Fruit fly (Drosophila melanogaster): ENCODE results near the gene Pglym87.

Gene Pglym87

DNA sequence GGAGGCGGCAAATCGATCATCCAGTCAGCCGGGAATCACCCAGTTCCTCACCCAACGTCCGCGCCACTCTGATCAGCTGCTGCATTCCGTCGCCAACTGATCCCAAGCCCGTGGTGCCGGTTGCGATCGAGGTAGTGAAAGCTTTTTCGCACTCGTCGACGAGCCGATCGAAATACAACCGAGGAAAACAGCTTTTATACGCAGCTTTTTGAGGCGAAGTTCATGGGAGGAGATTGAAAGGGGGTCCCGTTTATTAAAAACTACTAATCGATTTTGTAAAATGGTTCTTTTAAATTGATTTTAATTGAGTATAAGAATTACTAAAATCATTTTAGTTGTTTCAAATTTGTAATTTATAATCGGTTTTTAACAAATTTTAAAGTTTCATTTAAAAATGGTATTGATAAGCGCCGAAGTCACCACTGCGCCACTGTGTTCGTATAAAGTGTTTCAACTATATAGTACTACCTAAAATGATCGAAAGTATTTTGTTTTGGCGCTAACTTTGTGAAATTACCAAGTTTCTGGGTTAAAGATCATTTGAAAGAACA is 11.1 kb downstream of the Pglym87 start, which contains the start of gene CG4860 (continued):
- TF ChIP-seq Side (GFP tag; optimal IDR thresholded peaks at IDR 0.05) (peak; percentile 86), Neu2 (GFP tag; optimal IDR thresholded peaks at IDR 0.05; ENCODE audit: borderline replicate concordance) (no peak), Jarid2 (GFP tag; optimal IDR thresholded peaks at IDR 0.05) (peak; percentile 38), chif (GFP tag; optimal IDR thresholded peaks at IDR 0.05) (peak; percentile 78 to 82), CG13123 (GFP tag; optimal IDR thresholded peaks at IDR 0.05) (peak; percentile 72), CG15514 (GFP tag; optimal IDR thresholded peaks at IDR 0.05) (peak; percentile 71), aop (GFP tag; IDR thresholded peaks at IDR 0.05) (0 out of 2 replicates have a peak, but pooled peaks have one; percentile 56), pb (GFP tag; optimal IDR thresholded peaks at IDR 0.05) (peak; percentile 54), lbe (GFP tag; optimal IDR thresholded peaks at IDR 0.05) (peak; percentile 85), CG4328 (GFP tag; optimal IDR thresholded peaks at IDR 0.05) (peak; percentile 61), Oli (tag; optimal IDR thresholded peaks at IDR 0.05) (peak; percentile 88), hb (GFP tag; IDR thresholded peaks at IDR 0.05; ENCODE audit: partially characterized antibody) (no peak), otp (GFP tag; IDR thresholded peaks at IDR 0.05) (peak; percentile 73), fru (optimal IDR thresholded peaks at IDR 0.05) (no peak), CG9215 (GFP tag; IDR thresholded peaks at IDR 0.05) (peak; percentile 84), CG13287 (GFP tag; IDR thresholded peaks at IDR 0.05; ENCODE audit: partially characterized antibody) (peak; percentile 10; the same call in 1 of the 2 replicates), inv (GFP tag; IDR thresholded peaks at IDR 0.05; ENCODE audit: partially characterized antibody) (no peak), repo (GFP tag; optimal IDR thresholded peaks at IDR 0.05) (peak; percentile 63), mld (GFP tag; IDR thresholded peaks at IDR 0.05; ENCODE audit: partially characterized antibody) (no peak), Doc3 (GFP tag; IDR thresholded peaks at IDR 0.05; ENCODE audit: partially characterized antibody) (no peak), her (GFP tag; optimal IDR thresholded peaks at IDR 0.05) (peak; percentile 76), zfh1 (GFP tag; IDR thresholded peaks at IDR 0.05) (peak; percentile 78; the same call in 2 of the 3 replicates), CG30020 (tag; optimal IDR thresholded peaks at IDR 0.05) (no peak), cg (GFP tag; optimal IDR thresholded peaks at IDR 0.05) (no peak), lov (optimal IDR thresholded peaks at IDR 0.05) (no peak), lov (GFP tag; IDR thresholded peaks at IDR 0.05) (0 out of 3 replicates have a peak, but pooled peaks have one; percentile 16), CG10959 (GFP tag; IDR thresholded peaks at IDR 0.05) (no peak), Hmx (GFP tag; optimal IDR thresholded peaks at IDR 0.05) (peak; percentile 80), crc (GFP tag; optimal IDR thresholded peaks at IDR 0.05) (peak; percentile 75), CG14710 (tag; optimal IDR thresholded peaks at IDR 0.05) (peak; percentile 61), NFAT (GFP tag; IDR thresholded peaks at IDR 0.05) (peak; percentile 92), CG8359 (GFP tag; optimal IDR thresholded peaks at IDR 0.05; ENCODE audit: borderline replicate concordance) (no peak), Ssrp (tag; optimal IDR thresholded peaks at IDR 0.05) (peak; percentile 83), jigr1 (GFP tag; IDR thresholded peaks at IDR 0.05) (peak; percentile 54; the same call in 1 of the 3 replicates), ro (GFP tag; IDR thresholded peaks at IDR 0.05) (peak; percentile 67; the same call in 1 of the 2 replicates)

DNA sequence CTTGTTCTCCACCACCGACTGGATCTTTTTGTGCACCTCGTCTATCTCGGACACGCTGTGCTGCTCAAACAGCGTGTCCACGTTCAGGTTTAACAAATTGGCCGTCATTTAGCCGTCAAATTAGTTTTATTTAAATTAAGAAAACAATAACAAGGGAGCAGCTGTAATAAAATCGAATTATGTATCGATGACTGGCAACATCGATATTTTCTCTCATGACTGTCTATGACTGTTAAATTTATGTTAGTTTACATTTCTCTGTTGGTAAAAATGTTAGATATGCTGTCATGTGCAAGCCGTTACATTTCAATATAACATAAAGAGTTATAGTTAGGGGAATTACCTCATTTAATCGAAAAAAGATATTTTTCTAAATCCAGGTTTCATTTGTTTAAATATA is 13.0 kb downstream of the Pglym87 start, which contains the start of gene Cog1:
TSS of gene Cog1 (minus strand) at position 190 of the 400 bp plus-strand sequence.
- peak; percentile 72 for TF ChIP-seq BEAF-32 (GFP tag; optimal IDR thresholded peaks at IDR 0.05)
- TF ChIP-seq knrl (GFP tag; IDR thresholded peaks at IDR 0.05; ENCODE audit: partially characterized antibody), result peak; percentile 55; the same call in 2 of the 3 replicates
- TF ChIP-seq CG12769 (tag; optimal IDR thresholded peaks at IDR 0.05), result no peak
- peak; percentile 78 for TF ChIP-seq Scr (GFP tag; IDR thresholded peaks at IDR 0.05; ENCODE audit: partially characterized antibody)
- no peak for TF ChIP-seq CG15011 (GFP tag; optimal IDR thresholded peaks at IDR 0.05)
- peak; percentile 59 for TF ChIP-seq CG2129 (GFP tag; IDR thresholded peaks at IDR 0.05; ENCODE audit: partially characterized antibody)
- no peak for TF ChIP-seq slou (GFP tag; optimal IDR thresholded peaks at IDR 0.05)
- peak; percentile 83 for TF ChIP-seq CG2116 (GFP tag; optimal IDR thresholded peaks at IDR 0.05)
- TF ChIP-seq wek (GFP tag; optimal IDR thresholded peaks at IDR 0.05), result no peak
- TF ChIP-seq vnd (GFP tag; IDR thresholded peaks at IDR 0.05; ENCODE audit: partially characterized antibody), result peak; percentile 53
- TF ChIP-seq unc-4 (GFP tag; IDR thresholded peaks at IDR 0.05; ENCODE audit: partially characterized antibody), result peak; percentile 80
- peak; percentile 45 for TF ChIP-seq Sry-δ (GFP tag; optimal IDR thresholded peaks at IDR 0.05)
- TF ChIP-seq hbn (GFP tag; IDR thresholded peaks at IDR 0.05; ENCODE audit: partially characterized antibody), result peak; percentile 76
- peak; percentile 39 for TF ChIP-seq inv (GFP tag; IDR thresholded peaks at IDR 0.05; ENCODE audit: partially characterized antibody)
- peak; percentile 39 for TF ChIP-seq YL-1 (GFP tag; optimal IDR thresholded peaks at IDR 0.05)
- peak; percentile 72 for TF ChIP-seq Myb (GFP tag; optimal IDR thresholded peaks at IDR 0.05)
